Fruit fly (Drosophila melanogaster): ENCODE measurements around the gene CG43403.

CG43403 gene

dm6 chr2L:2636326-2637001 lies 16.5 kb downstream of the CG43403 start:
- TF ChIP-seq CTCF (optimal IDR thresholded peaks at IDR 0.05): no peak
- no peak for TF ChIP-seq CG8478 (optimal IDR thresholded peaks at IDR 0.05)

dm6 chr2L:2637002-2637377 lies 17.0 kb downstream of the CG43403 start:
- TF ChIP-seq CTCF (optimal IDR thresholded peaks at IDR 0.05) (no peak), CG8478 (optimal IDR thresholded peaks at IDR 0.05) (no peak)

dm6 chr2L:2647620-2648019 lies 27.6 kb downstream of the CG43403 start, which contains the start of the genes CG9962 and CG43851:
TSS of gene CG9962 (minus strand) at chr2L:2647720.
TSS of gene CG43851 (plus strand) at chr2L:2647886.
- no peak for TF ChIP-seq CG8478 (optimal IDR thresholded peaks at IDR 0.05)

dm6 chr2L:2652314-2652713 lies 32.3 kb downstream of the CG43403 start, which contains the start of gene CG33125:
TSS of gene CG33125 (minus strand) at chr2L:2652414.
- TF ChIP-seq CG8478 (optimal IDR thresholded peaks at IDR 0.05) (no peak), CTCF (optimal IDR thresholded peaks at IDR 0.05) (no peak)

- no peak for TF ChIP-seq CG8478 (optimal IDR thresholded peaks at IDR 0.05)
- no peak for TF ChIP-seq CTCF (optimal IDR thresholded peaks at IDR 0.05)
Observed at dm6 chr2L:2652746-2653145, 32.8 kb downstream of the CG43403 start, which contains the start of gene Prosbeta4R1. TSS of gene Prosbeta4R1 (plus strand) at chr2L:2653046.

- TF ChIP-seq CG8478 (optimal IDR thresholded peaks at IDR 0.05) (no peak), CTCF (optimal IDR thresholded peaks at IDR 0.05) (no peak)
Observed at dm6 chr2L:2653749-2654148, 33.8 kb downstream of the CG43403 start, which contains the start of gene Or23a. TSS of gene Or23a (plus strand) at chr2L:2654049.

- no peak for TF ChIP-seq CTCF (optimal IDR thresholded peaks at IDR 0.05)
- no peak for TF ChIP-seq CG8478 (optimal IDR thresholded peaks at IDR 0.05)
Observed at dm6 chr2L:2655094-2655493, 35.1 kb downstream of the CG43403 start, which contains the start of gene Prosbeta4R2. TSS of gene Prosbeta4R2 (plus strand) at chr2L:2655394.

dm6 chr2L:2664762-2665161 lies 44.8 kb downstream of the CG43403 start, which contains the start of gene Trf4:
TSS of gene Trf4 (plus strand) at chr2L:2665062.
- TF ChIP-seq CG8478 (optimal IDR thresholded peaks at IDR 0.05): no peak
- no peak for TF ChIP-seq CTCF (optimal IDR thresholded peaks at IDR 0.05)

- TF ChIP-seq CG8478 (optimal IDR thresholded peaks at IDR 0.05): no peak
Observed at dm6 chr2L:2669523-2669922, 49.5 kb downstream of the CG43403 start, which contains the start of gene Gr23a. TSS of gene Gr23a (plus strand) at chr2L:2669823.
